Worm (Caenorhabditis elegans): Measurements from ENCODE around the gene C18D4.4.

DNA sequence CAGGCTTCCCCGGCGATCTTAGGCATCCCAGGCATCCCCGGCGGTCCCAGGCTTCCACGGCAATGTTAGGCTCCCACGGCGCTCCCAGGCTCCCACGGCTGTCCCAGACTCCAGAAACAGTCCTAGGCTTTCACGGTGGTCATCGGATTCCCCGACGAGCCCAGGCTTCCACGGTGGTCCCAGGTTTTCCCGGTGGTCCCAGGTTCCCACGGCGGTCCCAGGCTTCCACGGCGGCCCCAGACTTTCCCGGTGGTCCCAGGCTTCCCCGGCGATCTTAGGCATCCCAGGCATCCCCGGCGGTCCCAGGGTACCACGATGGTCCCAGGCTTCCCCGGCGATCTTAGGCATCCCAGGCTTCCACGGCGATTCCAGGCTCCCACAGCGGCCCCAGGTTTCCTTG lies 17.3 kb upstream of the C18D4.4 start:
- TF ChIP-seq med-1 (GFP tag; optimal IDR thresholded peaks at IDR 0.05; ENCODE audit: insufficient read depth) = no peak
- no peak for TF ChIP-seq cog-1 (tag; optimal IDR thresholded peaks at IDR 0.05)
- no peak for TF ChIP-seq tab-1 (GFP tag; IDR thresholded peaks at IDR 0.05)
- TF ChIP-seq klf-2 (GFP tag; conservative IDR thresholded peaks at IDR 0.05) = no peak
- TF ChIP-seq T22C8.4 (GFP tag; IDR thresholded peaks at IDR 0.05) = no peak
- TF ChIP-seq ztf-29 (GFP tag; IDR thresholded peaks at IDR 0.05) = no peak
- TF ChIP-seq flt-1 (GFP tag; IDR thresholded peaks at IDR 0.05) = no peak
- no peak for TF ChIP-seq ref-1 (GFP tag; conservative IDR thresholded peaks at IDR 0.05)

Measured in whole organism, midembryonic.